Worm (Caenorhabditis elegans) whole organism, L2 larva: Measurements from ENCODE around the gene Y6E2A.1.

ENCODE experiments used
- C34F6.9 ChIP-seq: fragments of 150-350 bp; optimal IDR thresholded peaks from 2 replicates; lab custom pipeline; 2014; ENCODE audit warnings: missing biosample characterization, missing genetic modification characterization
- F13H6.1 ChIP-seq: sonication (generic microtip); optimal IDR thresholded peaks from 2 replicates; lab custom pipeline; 2016; ENCODE audit warnings: missing genetic modification characterization, missing compliant biosample characterization
- ZK546.5 ChIP-seq: sonication (generic microtip); optimal IDR thresholded peaks from 2 replicates; lab custom pipeline; 2017; ENCODE audit warnings: missing biosample characterization, missing genetic modification characterization
- aly-2 ChIP-seq: fragments of 150-350 bp; optimal IDR thresholded peaks from 2 replicates; lab custom pipeline; 2014; ENCODE audit warnings: missing biosample characterization, missing genetic modification characterization
- blmp-1 ChIP-seq: sonication (generic microtip); optimal IDR thresholded peaks from 2 replicates; lab custom pipeline; 2017; ENCODE audit warnings: missing genetic modification characterization, mild to moderate bottlenecking, missing compliant biosample characterization, antibody characterized with exemption, moderate library complexity; ENCODE audit not compliant: insufficient read depth
- ceh-16 ChIP-seq: fragments of 150-350 bp; optimal IDR thresholded peaks from 2 replicates; lab custom pipeline; 2014; ENCODE audit warnings: missing biosample characterization, missing genetic modification characterization
- ceh-82 ChIP-seq: fragments of 150-350 bp; optimal IDR thresholded peaks from 2 replicates; lab custom pipeline; 2014; ENCODE audit warnings: missing biosample characterization, missing genetic modification characterization
- crh-2 ChIP-seq: sonication (generic microtip); optimal IDR thresholded peaks from 2 replicates; lab custom pipeline; 2017; ENCODE audit warnings: missing biosample characterization, missing genetic modification characterization
- dmd-4 ChIP-seq: sonication (generic microtip); optimal IDR thresholded peaks from 2 replicates; lab custom pipeline; 2017; ENCODE audit warnings: missing biosample characterization, missing genetic modification characterization
- egl-27 ChIP-seq: sonication (generic microtip); optimal IDR thresholded peaks from 3 replicates; lab custom pipeline; 2017; ENCODE audit warnings: missing biosample characterization, missing genetic modification reagents, missing genetic modification characterization
- elt-3 ChIP-seq: sonication (generic microtip); optimal IDR thresholded peaks from 2 replicates; lab custom pipeline; 2017; ENCODE audit warnings: missing biosample characterization, missing genetic modification characterization
- fos-1 ChIP-seq: fragments of 150-350 bp; optimal IDR thresholded peaks from 2 replicates; lab custom pipeline; 2014; ENCODE audit warnings: missing biosample characterization, missing genetic modification characterization
- lin-11 ChIP-seq: fragments of 150-350 bp; sonication (generic microtip); optimal IDR thresholded peaks from 2 replicates; lab custom pipeline; 2014; ENCODE audit warnings: missing biosample characterization, missing genetic modification characterization, inconsistent platforms, mixed read lengths
- lin-13 ChIP-seq: fragments of 150-350 bp; optimal IDR thresholded peaks from 2 replicates; lab custom pipeline; 2014; ENCODE audit warnings: missing biosample characterization, missing genetic modification reagents, missing genetic modification characterization
- lin-39 ChIP-seq: fragments of 150-350 bp; optimal IDR thresholded peaks from 2 replicates; lab custom pipeline; 2014; ENCODE audit warnings: missing biosample characterization, missing genetic modification reagents, missing genetic modification characterization
- lsy-2 ChIP-seq, 2 experiments: fragments of 150-350 bp in 1 of 2; sonication (generic microtip) in 1 of 2; optimal IDR thresholded peaks; 2 replicates each; lab custom pipeline; 2014 to 2017; ENCODE audit warnings: missing biosample characterization in 2 of 2, missing genetic modification characterization in 2 of 2
- mab-5 ChIP-seq: fragments of 150-350 bp; optimal IDR thresholded peaks from 2 replicates; lab custom pipeline; 2014; ENCODE audit warnings: missing biosample characterization, missing genetic modification characterization
- mdl-1 ChIP-seq, 2 experiments: fragments of 150-350 bp in 1 of 2; sonication (generic microtip) in 1 of 2; optimal IDR thresholded peaks; 2 replicates each; lab custom pipeline; 2017; ENCODE audit warnings: missing biosample characterization in 2 of 2, missing genetic modification characterization in 2 of 2
- nhr-129 ChIP-seq: fragments of 150-350 bp; optimal IDR thresholded peaks from 2 replicates; lab custom pipeline; 2014; ENCODE audit warnings: missing biosample characterization, missing genetic modification characterization
- nhr-21 ChIP-seq: fragments of 150-350 bp; optimal IDR thresholded peaks from 2 replicates; lab custom pipeline; 2014; ENCODE audit warnings: missing biosample characterization, missing genetic modification characterization
- nhr-23 ChIP-seq: fragments of 150-350 bp; optimal IDR thresholded peaks from 2 replicates; lab custom pipeline; 2014; ENCODE audit warnings: missing biosample characterization, missing genetic modification reagents, missing genetic modification characterization
- nhr-25 ChIP-seq: fragments of 150-350 bp; sonication (generic microtip); optimal IDR thresholded peaks from 3 replicates; lab custom pipeline; 2014; ENCODE audit warnings: missing biosample characterization, missing genetic modification characterization
- peb-1 ChIP-seq: fragments of 150-350 bp; optimal IDR thresholded peaks from 2 replicates; lab custom pipeline; 2014; ENCODE audit warnings: missing biosample characterization, missing genetic modification characterization
- skn-1 ChIP-seq: sonication (generic microtip); optimal IDR thresholded peaks from 2 replicates; lab custom pipeline; 2017; ENCODE audit warnings: missing biosample characterization, missing genetic modification characterization
- sma-3 ChIP-seq: sonication (generic microtip); optimal IDR thresholded peaks from 2 replicates; lab custom pipeline; 2016; ENCODE audit warnings: missing genetic modification reagents, missing genetic modification characterization, missing compliant biosample characterization
- sma-9 ChIP-seq, 2 experiments: fragments of 150-350 bp in 1 of 2; sonication (generic microtip) in 1 of 2; optimal IDR thresholded peaks; 2 replicates each; lab custom pipeline; 2014 to 2016; ENCODE audit warnings: missing genetic modification characterization in 2 of 2, mild to moderate bottlenecking in 1 of 2, missing biosample characterization in 1 of 2, missing compliant biosample characterization in 1 of 2, missing genetic modification reagents in 1 of 2, moderate library complexity in 1 of 2
- snpc-4 ChIP-seq: fragments of 150-350 bp; optimal IDR thresholded peaks from 2 replicates; lab custom pipeline; 2014; ENCODE audit warnings: missing biosample characterization, missing genetic modification characterization
- unc-39 ChIP-seq: fragments of 150-350 bp; optimal IDR thresholded peaks from 2 replicates; lab custom pipeline; 2014; ENCODE audit warnings: missing biosample characterization, missing genetic modification characterization
- unc-55 ChIP-seq: fragments of 150-350 bp; sonication (generic microtip); optimal IDR thresholded peaks from 3 replicates; lab custom pipeline; 2014; ENCODE audit warnings: missing biosample characterization, missing genetic modification reagents, missing genetic modification characterization
- zag-1 ChIP-seq: fragments of 150-350 bp; optimal IDR thresholded peaks from 2 replicates; lab custom pipeline; 2014; ENCODE audit warnings: missing biosample characterization, missing genetic modification characterization
- ztf-1 ChIP-seq: fragments of 200-800 bp; sonication (Bioruptor generic); conservative IDR thresholded peaks from 2 replicates; pipeline ENCODE4 v1.3.6; 2022; ENCODE audit warnings: missing genetic modification characterization, missing compliant biosample characterization
- ztf-11 ChIP-seq: sonication (generic microtip); optimal IDR thresholded peaks from 2 replicates; lab custom pipeline; 2017; ENCODE audit warnings: missing biosample characterization, missing genetic modification characterization
- ztf-4 ChIP-seq: fragments of 150-350 bp; optimal IDR thresholded peaks from 2 replicates; lab custom pipeline; 2014; ENCODE audit warnings: missing biosample characterization, missing genetic modification characterization

The Y6E2A.1 gene

ce11 chrV:15699799-15700198 is 10.5 kb downstream of the Y6E2A.1 start, which contains the start of gene nhr-199:
Gene nhr-199 (minus strand): TSS chrV:15699899.
- TF ChIP-seq lsy-2 (tag; optimal IDR thresholded peaks at IDR 0.05; lab: Kevin White, UChicago) (no peak), ceh-82 (tag; lab: Kevin White, UChicago) (no peak), blmp-1 (no peak), unc-39 (no peak), dmd-4 (tag; lab: Kevin White, UChicago) (no peak), nhr-23 (tag; lab: Kevin White, UChicago) (no peak), nhr-129 (tag; lab: Kevin White, UChicago) (no peak), crh-2 (tag; lab: Kevin White, UChicago) (no peak), egl-27 (tag; lab: Kevin White, UChicago) (no peak), ZK546.5 (tag; lab: Kevin White, UChicago) (no peak), ztf-1 (GFP tag; lab: Robert Waterston, UW) (no peak), lin-11 (tag; lab: Kevin White, UChicago) (no peak), ceh-16 (tag; lab: Kevin White, UChicago) (no peak), sma-3 (GFP tag; lab: Kevin White, UChicago) (no peak), elt-3 (tag; lab: Kevin White, UChicago) (no peak)

- TF ChIP-seq nhr-25 (tag; lab: Kevin White, UChicago) = no peak
- no peak for TF ChIP-seq nhr-129 (tag; lab: Kevin White, UChicago)
- no peak for TF ChIP-seq ztf-1 (GFP tag; lab: Robert Waterston, UW)
- no peak for TF ChIP-seq elt-3 (tag; lab: Kevin White, UChicago)
- TF ChIP-seq unc-55 (GFP tag; lab: Kevin White, UChicago) = no peak
- TF ChIP-seq snpc-4 (tag; lab: Kevin White, UChicago) = no peak
- TF ChIP-seq lin-39 (tag; lab: Kevin White, UChicago) = no peak
- no peak for TF ChIP-seq C34F6.9 (tag; lab: Kevin White, UChicago)
- TF ChIP-seq ceh-82 (tag; lab: Kevin White, UChicago) = no peak
- TF ChIP-seq crh-2 (tag; lab: Kevin White, UChicago) = no peak
- no peak for TF ChIP-seq nhr-23 (tag; lab: Kevin White, UChicago)
- no peak for TF ChIP-seq blmp-1
- no peak for TF ChIP-seq ZK546.5 (tag; lab: Kevin White, UChicago)
- no peak for TF ChIP-seq lin-13
- no peak for TF ChIP-seq zag-1 (tag; lab: Kevin White, UChicago)
- TF ChIP-seq dmd-4 (tag; lab: Kevin White, UChicago) = no peak
- no peak for TF ChIP-seq mab-5 (tag; lab: Kevin White, UChicago)
These were observed 12.2 kb downstream of the Y6E2A.1 start, which contains the start of gene srx-29 for ce11 chrV:15698099-15698498. Gene srx-29 (minus strand): TSS chrV:15698199.

ce11 chrV:15693682-15694081 is 16.6 kb downstream of the Y6E2A.1 start, which contains the start of gene nhr-198:
Gene nhr-198 (plus strand): TSS chrV:15693994.
- no peak for TF ChIP-seq ztf-4
- TF ChIP-seq F13H6.1 = no peak
- TF ChIP-seq skn-1 (tag; lab: Kevin White, UChicago) = no peak
- TF ChIP-seq mdl-1 (tag; optimal IDR thresholded peaks at IDR 0.05; lab: Kevin White, UChicago) = no peak
- no peak for TF ChIP-seq ZK546.5 (tag; lab: Kevin White, UChicago)

DNA sequence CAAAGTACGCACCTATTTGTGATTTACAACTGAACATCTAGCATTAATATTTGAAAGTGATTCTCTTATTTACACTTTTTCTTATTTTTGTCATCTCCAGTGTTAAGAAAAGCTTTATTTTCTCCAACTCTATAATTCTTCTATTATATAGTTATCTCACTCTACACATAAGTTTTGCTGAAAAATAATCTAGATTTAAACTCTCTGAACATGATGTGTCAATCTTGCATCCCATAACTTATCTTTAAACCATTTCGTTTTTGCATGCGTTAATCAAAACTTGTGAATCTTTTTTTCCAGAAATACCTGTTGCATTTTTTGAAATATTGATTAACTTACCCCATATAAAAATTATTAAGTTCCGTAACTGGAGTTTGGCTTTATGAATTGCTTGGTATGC is 20.3 kb downstream of the Y6E2A.1 start, which contains the start of gene nhr-268:
TSS of gene nhr-268 (plus strand) at position 301 of the 400 bp plus-strand sequence.
- TF ChIP-seq ztf-4 = no peak
- TF ChIP-seq ztf-11 (tag; lab: Kevin White, UChicago) = no peak
- TF ChIP-seq aly-2 (tag; lab: Kevin White, UChicago) = no peak
- TF ChIP-seq blmp-1 = no peak

DNA sequence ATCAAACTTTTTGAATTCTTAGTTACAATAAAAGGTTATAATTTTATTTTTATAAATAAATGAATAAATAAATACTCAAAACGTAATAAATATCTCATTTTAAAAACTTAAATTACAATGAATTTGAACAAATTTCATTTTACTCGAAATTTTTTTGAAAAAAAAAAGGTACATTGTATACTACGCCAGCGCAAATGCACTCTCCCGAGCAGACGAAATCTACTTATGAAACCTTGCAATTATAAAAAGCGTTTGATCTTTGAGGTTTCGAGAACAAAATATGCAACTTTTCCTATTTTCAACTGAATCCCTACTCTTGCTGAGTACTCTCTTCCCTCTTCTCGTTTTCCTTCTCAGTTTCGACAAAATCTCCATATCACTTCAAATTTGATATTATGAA is 22.6 kb downstream of the Y6E2A.1 start, which contains the start of gene nhr-197:
TSS of gene nhr-197 (plus strand) at position 301 of the 400 bp plus-strand sequence.
- TF ChIP-seq nhr-129 (tag; lab: Kevin White, UChicago) = no peak
- TF ChIP-seq egl-27 (tag; lab: Kevin White, UChicago) = no peak
- no peak for TF ChIP-seq peb-1 (tag; lab: Kevin White, UChicago)
- no peak for TF ChIP-seq lin-13
- no peak for TF ChIP-seq ztf-11 (tag; lab: Kevin White, UChicago)
- no peak for TF ChIP-seq nhr-25 (tag; lab: Kevin White, UChicago)
- no peak for TF ChIP-seq fos-1 (tag; lab: Kevin White, UChicago)
- TF ChIP-seq dmd-4 (tag; lab: Kevin White, UChicago) = no peak
- TF ChIP-seq sma-9 (GFP tag; optimal IDR thresholded peaks at IDR 0.05; lab: Kevin White, UChicago) = no peak
- TF ChIP-seq sma-9 (tag; optimal IDR thresholded peaks at IDR 0.05; lab: Kevin White, UChicago) = no peak
- no peak for TF ChIP-seq nhr-21 (tag; lab: Kevin White, UChicago)
- no peak for TF ChIP-seq unc-39
- TF ChIP-seq F13H6.1 = no peak
- TF ChIP-seq crh-2 (tag; lab: Kevin White, UChicago) = no peak
- TF ChIP-seq nhr-23 (tag; lab: Kevin White, UChicago) = no peak
- TF ChIP-seq ceh-16 (tag; lab: Kevin White, UChicago) = no peak
- no peak for TF ChIP-seq lin-39 (tag; lab: Kevin White, UChicago)
- no peak for TF ChIP-seq snpc-4 (tag; lab: Kevin White, UChicago)
- TF ChIP-seq zag-1 (tag; lab: Kevin White, UChicago) = no peak
- TF ChIP-seq, all 48 proteins: peak for 0
